Worm (Caenorhabditis elegans): ENCODE measurements around the gene unc-3.

The unc-3 gene

ce11 chrX:14753514-14754076 lies 19.7 kb upstream of the unc-3 start, which contains the start of gene sucl-1 (continued):
- peak; percentile 75 for TF ChIP-seq php-3 (GFP tag; IDR thresholded peaks at IDR 0.05)
- TF ChIP-seq T20F7.1 (GFP tag; optimal IDR thresholded peaks at IDR 0.05) = peak; percentile 79
- TF ChIP-seq ceh-20 (GFP tag; IDR thresholded peaks at IDR 0.05) = peak; percentile 45; the same call in 1 of the 2 replicates
- peak; percentile 100 for TF ChIP-seq aha-1 (tag)
- TF ChIP-seq lir-3 (tag; optimal IDR thresholded peaks at IDR 0.05) = peak; percentile 17
- TF ChIP-seq dve-1 (tag; optimal IDR thresholded peaks at IDR 0.05; ENCODE audit: insufficient read depth) = peak; percentile 93
- TF ChIP-seq mep-1 (tag; optimal IDR thresholded peaks at IDR 0.05) = peak; percentile 96
- peak; percentile 67 for TF ChIP-seq pqm-1 (tag; optimal IDR thresholded peaks at IDR 0.05)
- TF ChIP-seq ztf-11 (tag; optimal IDR thresholded peaks at IDR 0.05) = no peak
- TF ChIP-seq dmd-6 (GFP tag; IDR thresholded peaks at IDR 0.05) = peak; percentile 87
- TF ChIP-seq cey-2 (tag; optimal IDR thresholded peaks at IDR 0.05; ENCODE audit: borderline replicate concordance, insufficient read depth) = no peak
- TF ChIP-seq snpc-4 (tag; optimal IDR thresholded peaks at IDR 0.05) = no peak
- peak; percentile 80 for TF ChIP-seq ctbp-1 (GFP tag; IDR thresholded peaks at IDR 0.05)
- peak; percentile 86 for TF ChIP-seq nhr-11 (tag; optimal IDR thresholded peaks at IDR 0.05)
- peak; percentile 69; the same call in 1 of the 2 replicates for TF ChIP-seq T26A8.4 (GFP tag; IDR thresholded peaks at IDR 0.05)
- no peak for TF ChIP-seq F10B5.3 (tag; optimal IDR thresholded peaks at IDR 0.05)
- TF ChIP-seq daf-8 (GFP tag; IDR thresholded peaks at IDR 0.05) = no peak
- peak; percentile 23 for TF ChIP-seq F37D6.2 (tag; optimal IDR thresholded peaks at IDR 0.05)
- no peak for TF ChIP-seq tag-97 (GFP tag; IDR thresholded peaks at IDR 0.05)
- no peak for TF ChIP-seq fos-1 (tag; optimal IDR thresholded peaks at IDR 0.05)
- TF ChIP-seq aly-2 (tag; optimal IDR thresholded peaks at IDR 0.05) = no peak
- no peak for TF ChIP-seq daf-12 (tag; optimal IDR thresholded peaks at IDR 0.05)
- no peak for TF ChIP-seq gei-8 (GFP tag; optimal IDR thresholded peaks at IDR 0.05)
- TF ChIP-seq duxl-1 (tag; optimal IDR thresholded peaks at IDR 0.05; ENCODE audit: poor library complexity) = peak; percentile 67

- TF ChIP-seq F10B5.3 (tag; optimal IDR thresholded peaks at IDR 0.05) = no peak
- no peak for TF ChIP-seq nhr-10 (tag; optimal IDR thresholded peaks at IDR 0.05)
- TF ChIP-seq nhr-102 (tag; optimal IDR thresholded peaks at IDR 0.05) = no peak
- TF ChIP-seq T26A8.4 (GFP tag; IDR thresholded peaks at IDR 0.05) = no peak
- no peak for TF ChIP-seq lir-3 (tag; optimal IDR thresholded peaks at IDR 0.05)
- TF ChIP-seq dmd-6 (GFP tag; IDR thresholded peaks at IDR 0.05) = peak; percentile 19; the same call in 1 of the 2 replicates
- no peak for TF ChIP-seq vab-7 (GFP tag; IDR thresholded peaks at IDR 0.05)
- TF ChIP-seq mxl-2 (GFP tag; conservative IDR thresholded peaks at IDR 0.05) = no peak
- TF ChIP-seq rbr-2 (tag; optimal IDR thresholded peaks at IDR 0.05) = no peak
- no peak for TF ChIP-seq daf-8 (GFP tag; IDR thresholded peaks at IDR 0.05)
- no peak for TF ChIP-seq jun-1 (tag; optimal IDR thresholded peaks at IDR 0.05)
- no peak for TF ChIP-seq zag-1 (tag; optimal IDR thresholded peaks at IDR 0.05)
- TF ChIP-seq daf-12 (tag; optimal IDR thresholded peaks at IDR 0.05) = no peak
- no peak for TF ChIP-seq T20F7.1 (GFP tag; optimal IDR thresholded peaks at IDR 0.05)
- peak; percentile 15 for TF ChIP-seq dve-1 (tag; optimal IDR thresholded peaks at IDR 0.05; ENCODE audit: insufficient read depth)
- no peak for TF ChIP-seq unc-62 (GFP tag; optimal IDR thresholded peaks at IDR 0.05 in 1 of 2)
- TF ChIP-seq unc-62 (tag; optimal IDR thresholded peaks at IDR 0.05) = no peak
- no peak for TF ChIP-seq egl-27 (tag; optimal IDR thresholded peaks at IDR 0.05)
- no peak for TF ChIP-seq lin-39 (tag; optimal IDR thresholded peaks at IDR 0.05)
- TF ChIP-seq mes-2 (tag; optimal IDR thresholded peaks at IDR 0.05; ENCODE audit: poor library complexity, severe bottlenecking) = no peak
- no peak for TF ChIP-seq ctbp-1 (GFP tag; IDR thresholded peaks at IDR 0.05)
- TF ChIP-seq aha-1 (tag) = no peak
- TF ChIP-seq ceh-28 (tag; optimal IDR thresholded peaks at IDR 0.05) = no peak
- peak; percentile 28 for TF ChIP-seq pqm-1 (tag; optimal IDR thresholded peaks at IDR 0.05)
- TF ChIP-seq duxl-1 (tag; optimal IDR thresholded peaks at IDR 0.05; ENCODE audit: poor library complexity) = no peak
- TF ChIP-seq ceh-32 (tag; optimal IDR thresholded peaks at IDR 0.05; ENCODE audit: poor library complexity) = no peak
- TF ChIP-seq nhr-6 (tag; optimal IDR thresholded peaks at IDR 0.05) = no peak
- TF ChIP-seq spr-3 (GFP tag; optimal IDR thresholded peaks at IDR 0.05) = no peak
These were observed 17.5 kb upstream of the unc-3 start for ce11 chrX:14755847-14756246.

Measured in whole organism, L4 larva.